Fruit fly (Drosophila melanogaster): ENCODE data around the gene Gale.
A peak's percentile ranks its signal among the peaks of the same experiment; 100 is the strongest.

The Gale gene

DNA sequence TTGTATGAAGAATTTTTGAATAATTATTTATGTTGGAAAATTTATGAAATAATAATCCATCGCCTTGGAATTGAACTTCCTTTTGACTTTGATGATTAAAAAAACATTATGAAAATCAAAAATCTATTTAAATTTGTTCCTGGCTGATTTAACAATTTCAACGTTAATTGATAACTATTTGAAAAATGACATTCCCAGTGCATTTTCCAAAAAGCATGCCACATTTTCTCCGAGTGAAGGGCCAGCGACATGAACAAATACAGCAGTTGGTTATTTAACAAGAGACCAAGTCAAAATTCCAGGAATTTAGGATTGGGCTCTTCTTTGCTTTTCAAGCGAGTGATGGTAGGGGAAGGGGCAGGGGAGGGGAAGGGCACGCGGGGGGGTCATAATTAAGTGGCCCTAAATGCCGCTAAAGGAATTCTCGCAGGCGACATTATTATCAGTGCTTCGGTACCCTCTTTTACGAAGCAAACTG lies 26.0 kb upstream of the Gale start:
- TF ChIP-seq Ets98B (GFP tag; IDR thresholded peaks at IDR 0.05) = no peak
- peak; percentile 67 for TF ChIP-seq Pif1A (GFP tag; optimal IDR thresholded peaks at IDR 0.05)
- peak; percentile 42; the same call in 1 of the 3 replicates for TF ChIP-seq CG4496 (GFP tag; IDR thresholded peaks at IDR 0.05)
- TF ChIP-seq CG17806 (tag; optimal IDR thresholded peaks at IDR 0.05) = peak; percentile 90
- peak; percentile 55 for TF ChIP-seq Snoo (tag; optimal IDR thresholded peaks at IDR 0.05)
- peak; percentile 25 for TF ChIP-seq CG13204 (GFP tag; optimal IDR thresholded peaks at IDR 0.05)
- TF ChIP-seq EcR (GFP tag; optimal IDR thresholded peaks at IDR 0.05) = no peak
- TF ChIP-seq CG10348 (GFP tag; IDR thresholded peaks at IDR 0.05) = no peak
- TF ChIP-seq CG9948 (tag; optimal IDR thresholded peaks at IDR 0.05) = peak; percentile 94
- peak; percentile 87 for TF ChIP-seq CG15710 (tag; optimal IDR thresholded peaks at IDR 0.05)
- TF ChIP-seq D1 (tag; optimal IDR thresholded peaks at IDR 0.05) = peak; percentile 83
- peak; percentile 93 for TF ChIP-seq CG8159 (tag; optimal IDR thresholded peaks at IDR 0.05)
- peak; percentile 84 for TF ChIP-seq CG34367 (tag; optimal IDR thresholded peaks at IDR 0.05)
- TF ChIP-seq CG8301 (tag; optimal IDR thresholded peaks at IDR 0.05) = peak; percentile 73
- TF ChIP-seq CG14655 (GFP tag; optimal IDR thresholded peaks at IDR 0.05) = peak; percentile 88
- TF ChIP-seq fd96Ca (GFP tag; IDR thresholded peaks at IDR 0.05) = no peak
- TF ChIP-seq gl (tag; optimal IDR thresholded peaks at IDR 0.05) = peak; percentile 64
- TF ChIP-seq Pif1B (GFP tag; optimal IDR thresholded peaks at IDR 0.05) = peak; percentile 63

DNA sequence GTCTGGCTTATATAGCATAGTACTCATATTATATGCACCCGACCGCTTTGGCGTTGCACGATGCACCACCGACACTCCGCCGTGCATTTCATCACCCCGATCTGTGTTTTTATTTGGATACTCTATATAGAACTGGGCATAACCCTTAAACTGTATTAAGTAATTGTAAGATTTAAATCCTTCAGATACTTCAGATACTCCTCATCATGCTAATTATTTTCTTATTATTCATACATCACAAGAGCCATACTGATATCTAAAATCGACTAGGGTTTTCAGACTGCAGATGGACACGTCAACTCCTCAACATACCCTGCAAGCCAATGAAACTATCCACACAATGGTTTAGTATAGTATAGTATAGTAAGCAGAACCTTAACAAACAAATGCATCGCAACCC lies 24.8 kb upstream of the Gale start:
- TF ChIP-seq Snoo (tag; optimal IDR thresholded peaks at IDR 0.05) = no peak
- peak; percentile 60 for TF ChIP-seq CG9948 (tag; optimal IDR thresholded peaks at IDR 0.05)
- TF ChIP-seq Pif1B (GFP tag; optimal IDR thresholded peaks at IDR 0.05) = peak; percentile 15
- TF ChIP-seq CG32121 (GFP tag; IDR thresholded peaks at IDR 0.05) = peak; percentile 71
- peak; percentile 48 for TF ChIP-seq CG8159 (tag; optimal IDR thresholded peaks at IDR 0.05)
- TF ChIP-seq CG8301 (tag; optimal IDR thresholded peaks at IDR 0.05) = peak; percentile 50
- peak; percentile 61 for TF ChIP-seq Pif1A (GFP tag; optimal IDR thresholded peaks at IDR 0.05)
- no peak for TF ChIP-seq EcR (GFP tag; optimal IDR thresholded peaks at IDR 0.05)
- TF ChIP-seq CG13204 (GFP tag; optimal IDR thresholded peaks at IDR 0.05) = no peak
- no peak for TF ChIP-seq D1 (tag; optimal IDR thresholded peaks at IDR 0.05)
- peak; percentile 59 for TF ChIP-seq CG17806 (tag; optimal IDR thresholded peaks at IDR 0.05)
- no peak for TF ChIP-seq CG12605 (GFP tag; IDR thresholded peaks at IDR 0.05)
- no peak for TF ChIP-seq CG10348 (GFP tag; IDR thresholded peaks at IDR 0.05)
- TF ChIP-seq rn (GFP tag; IDR thresholded peaks at IDR 0.05) = 0 out of 2 replicates have a peak, but pooled peaks have one; percentile 25
- peak; percentile 62; the same call in 1 of the 3 replicates for TF ChIP-seq fd96Ca (GFP tag; IDR thresholded peaks at IDR 0.05)
- peak; percentile 43 for TF ChIP-seq CG15710 (tag; optimal IDR thresholded peaks at IDR 0.05)
- peak; percentile 80; the same call in 2 of the 3 replicates for TF ChIP-seq CG4496 (GFP tag; IDR thresholded peaks at IDR 0.05)
- TF ChIP-seq Ets98B (GFP tag; IDR thresholded peaks at IDR 0.05) = peak; percentile 60
- peak; percentile 63 for TF ChIP-seq CG14655 (GFP tag; optimal IDR thresholded peaks at IDR 0.05)
- TF ChIP-seq CG34367 (tag; optimal IDR thresholded peaks at IDR 0.05) = peak; percentile 28
- no peak for TF ChIP-seq gl (tag; optimal IDR thresholded peaks at IDR 0.05)

dm6 chr3L:624203-624914 lies 24.0 kb upstream of the Gale start:
- no peak for TF ChIP-seq CG32121 (GFP tag; IDR thresholded peaks at IDR 0.05)
- TF ChIP-seq fd96Ca (GFP tag; IDR thresholded peaks at IDR 0.05) = 0 out of 3 replicates have a peak, but pooled peaks have one; percentile 21

dm6 chr3L:625899-626298 lies 22.5 kb upstream of the Gale start:
- TF ChIP-seq Pif1A (GFP tag; optimal IDR thresholded peaks at IDR 0.05) (no peak), CG15710 (tag; optimal IDR thresholded peaks at IDR 0.05) (no peak), fd96Ca (GFP tag; IDR thresholded peaks at IDR 0.05) (0 out of 3 replicates have a peak, but pooled peaks have one; percentile 9), CG9948 (tag; optimal IDR thresholded peaks at IDR 0.05) (no peak), CG32121 (GFP tag; IDR thresholded peaks at IDR 0.05) (peak; percentile 59), CG8301 (tag; optimal IDR thresholded peaks at IDR 0.05) (no peak), CG12605 (GFP tag; IDR thresholded peaks at IDR 0.05) (0 out of 2 replicates have a peak, but pooled peaks have one; percentile 46), CG8159 (tag; optimal IDR thresholded peaks at IDR 0.05) (no peak), rn (GFP tag; IDR thresholded peaks at IDR 0.05) (no peak), EcR (GFP tag; optimal IDR thresholded peaks at IDR 0.05) (no peak), CG34367 (tag; optimal IDR thresholded peaks at IDR 0.05) (no peak), gl (tag; optimal IDR thresholded peaks at IDR 0.05) (no peak), Ets98B (GFP tag; IDR thresholded peaks at IDR 0.05) (peak; percentile 59), CG14655 (GFP tag; optimal IDR thresholded peaks at IDR 0.05) (no peak), Snoo (tag; optimal IDR thresholded peaks at IDR 0.05) (no peak), Pif1B (GFP tag; optimal IDR thresholded peaks at IDR 0.05) (no peak), CG17806 (tag; optimal IDR thresholded peaks at IDR 0.05) (no peak), CG13204 (GFP tag; optimal IDR thresholded peaks at IDR 0.05) (no peak), CG4496 (GFP tag; IDR thresholded peaks at IDR 0.05) (no peak), CG10348 (GFP tag; IDR thresholded peaks at IDR 0.05) (no peak), D1 (tag; optimal IDR thresholded peaks at IDR 0.05) (no peak)

- no peak for TF ChIP-seq D1 (tag; optimal IDR thresholded peaks at IDR 0.05)
- TF ChIP-seq CG10348 (GFP tag; IDR thresholded peaks at IDR 0.05) = 0 out of 2 replicates have a peak, but pooled peaks have one; percentile 16
- peak; percentile 82 for TF ChIP-seq CG13204 (GFP tag; optimal IDR thresholded peaks at IDR 0.05)
- peak; percentile 77 for TF ChIP-seq CG8159 (tag; optimal IDR thresholded peaks at IDR 0.05)
- peak; percentile 83 for TF ChIP-seq CG14655 (GFP tag; optimal IDR thresholded peaks at IDR 0.05)
- peak; percentile 66 for TF ChIP-seq Snoo (tag; optimal IDR thresholded peaks at IDR 0.05)
- TF ChIP-seq Ets98B (GFP tag; IDR thresholded peaks at IDR 0.05) = peak; percentile 87
- peak; percentile 87 for TF ChIP-seq CG32121 (GFP tag; IDR thresholded peaks at IDR 0.05)
- peak; percentile 95 for TF ChIP-seq CG4496 (GFP tag; IDR thresholded peaks at IDR 0.05)
- TF ChIP-seq fd96Ca (GFP tag; IDR thresholded peaks at IDR 0.05) = peak; percentile 84
- TF ChIP-seq CG9948 (tag; optimal IDR thresholded peaks at IDR 0.05) = peak; percentile 48
- TF ChIP-seq CG34367 (tag; optimal IDR thresholded peaks at IDR 0.05) = peak; percentile 80
- peak; percentile 76 for TF ChIP-seq CG8301 (tag; optimal IDR thresholded peaks at IDR 0.05)
- TF ChIP-seq CG15710 (tag; optimal IDR thresholded peaks at IDR 0.05) = peak; percentile 80
- TF ChIP-seq gl (tag; optimal IDR thresholded peaks at IDR 0.05) = peak; percentile 93
- peak; percentile 90 for TF ChIP-seq rn (GFP tag; IDR thresholded peaks at IDR 0.05)
- peak; percentile 84 for TF ChIP-seq Pif1B (GFP tag; optimal IDR thresholded peaks at IDR 0.05)
- peak; percentile 93 for TF ChIP-seq CG12605 (GFP tag; IDR thresholded peaks at IDR 0.05)
- TF ChIP-seq CG17806 (tag; optimal IDR thresholded peaks at IDR 0.05) = peak; percentile 75
- peak; percentile 62 for TF ChIP-seq EcR (GFP tag; optimal IDR thresholded peaks at IDR 0.05)
- peak; percentile 84 for TF ChIP-seq Pif1A (GFP tag; optimal IDR thresholded peaks at IDR 0.05)
Observed at dm6 chr3L:626498-627369, 21.6 kb upstream of the Gale start.
